Fruit fly (Drosophila melanogaster) whole organism, embryonic: ENCODE measurements around the gene Chpf.

Experiments
- Atf-2 ChIP-seq: fragments of 200-800 bp; sonication (Bioruptor generic); optimal IDR thresholded peaks from 2 replicates; lab custom pipeline; 2016; ENCODE audit warnings: missing biosample characterization, missing genetic modification characterization
- Atf3 ChIP-seq: fragments of 200-800 bp; sonication (Bioruptor generic); optimal IDR thresholded peaks from 3 replicates; lab custom pipeline; 2016; ENCODE audit warnings: missing biosample characterization, missing genetic modification characterization
- B-H2 ChIP-seq: fragments of 200-800 bp; sonication (Bioruptor generic); optimal IDR thresholded peaks from 2 replicates; lab custom pipeline; 2018; ENCODE audit warnings: missing biosample characterization, mild to moderate bottlenecking, missing genetic modification characterization
- CG1024 ChIP-seq: fragments of 200-800 bp; sonication (Bioruptor generic); IDR thresholded peaks from 2 replicates; pipeline ENCODE4 v1.3.6; 2022; ENCODE audit warnings: missing biosample characterization, missing genetic modification characterization
- CG11723 ChIP-seq: fragments of 200-800 bp; sonication (Bioruptor generic); optimal IDR thresholded peaks from 2 replicates; lab custom pipeline; 2017; ENCODE audit warnings: missing biosample characterization, mild to moderate bottlenecking, missing genetic modification characterization
- CG12391 ChIP-seq: fragments of 200-800 bp; sonication (Bioruptor generic); optimal IDR thresholded peaks from 3 replicates; lab custom pipeline; 2018; ENCODE audit warnings: missing biosample characterization, mild to moderate bottlenecking, missing genetic modification characterization, moderate library complexity
- CG12769 ChIP-seq: fragments of 200-800 bp; sonication (Bioruptor generic); optimal IDR thresholded peaks from 2 replicates; lab custom pipeline; 2019; ENCODE audit warnings: missing biosample characterization, mild to moderate bottlenecking, missing genetic modification characterization, moderate library complexity
- CG14710 ChIP-seq: fragments of 200-800 bp; sonication (Bioruptor generic); optimal IDR thresholded peaks from 3 replicates; lab custom pipeline; 2019; ENCODE audit warnings: missing biosample characterization, mild to moderate bottlenecking, missing genetic modification characterization, moderate library complexity
- CG14965 ChIP-seq: fragments of 200-800 bp; sonication (Bioruptor generic); optimal IDR thresholded peaks from 2 replicates; lab custom pipeline; 2016; ENCODE audit warnings: missing biosample characterization, missing genetic modification characterization, borderline replicate concordance
- CG15011 ChIP-seq: fragments of 200-800 bp; sonication (Bioruptor generic); optimal IDR thresholded peaks from 3 replicates; lab custom pipeline; 2018; ENCODE audit warnings: missing biosample characterization, mild to moderate bottlenecking, missing genetic modification characterization
- CG1602 ChIP-seq: fragments of 200-800 bp; sonication (Bioruptor generic); optimal IDR thresholded peaks from 3 replicates; lab custom pipeline; 2016; ENCODE audit warnings: missing biosample characterization, missing genetic modification characterization
- CG30020 ChIP-seq: fragments of 200-800 bp; optimal IDR thresholded peaks from 2 replicates; lab custom pipeline; 2019; ENCODE audit warnings: missing biosample characterization, mild to moderate bottlenecking, missing genetic modification characterization, moderate library complexity
- CG34422 ChIP-seq: fragments of 200-800 bp; sonication (Bioruptor generic); IDR thresholded peaks from 3 replicates; pipeline ENCODE4 v1.3.6; 2022; ENCODE audit warnings: missing biosample characterization, missing genetic modification characterization
- CG3726 ChIP-seq: fragments of 200-800 bp; sonication (Bioruptor generic); IDR thresholded peaks from 3 replicates; pipeline ENCODE4, ENCODE4 v1.3.6; 2022; ENCODE audit warnings: missing biosample characterization, missing genetic modification characterization
- CG5180 ChIP-seq: fragments of 200-800 bp; sonication (Bioruptor generic); optimal IDR thresholded peaks from 3 replicates; lab custom pipeline; 2017; ENCODE audit warnings: missing biosample characterization, missing genetic modification characterization, mild to moderate bottlenecking, moderate library complexity, missing genetic modification reagents
- CG5245 ChIP-seq: fragments of 200-800 bp; sonication (Bioruptor generic); optimal IDR thresholded peaks from 3 replicates; lab custom pipeline; 2016; ENCODE audit warnings: missing biosample characterization, missing genetic modification characterization
- CG6654 ChIP-seq: fragments of 200-800 bp; sonication (Bioruptor generic); optimal IDR thresholded peaks from 2 replicates; lab custom pipeline; 2017; ENCODE audit warnings: missing biosample characterization, mild to moderate bottlenecking, missing genetic modification characterization
- CG6854 ChIP-seq: fragments of 200-800 bp; sonication (Bioruptor generic); optimal IDR thresholded peaks from 3 replicates; lab custom pipeline; 2017; ENCODE audit warnings: missing biosample characterization, mild to moderate bottlenecking, missing genetic modification characterization
- CG7987 ChIP-seq: fragments of 200-800 bp; sonication (Bioruptor generic); optimal IDR thresholded peaks from 2 replicates; lab custom pipeline; 2018; ENCODE audit warnings: missing biosample characterization, mild to moderate bottlenecking, missing genetic modification characterization, moderate library complexity
- D19B ChIP-seq: fragments of 200-800 bp; sonication (Bioruptor generic); optimal IDR thresholded peaks from 2 replicates; lab custom pipeline; 2017; ENCODE audit warnings: missing biosample characterization, mild to moderate bottlenecking, missing genetic modification characterization
- Dek ChIP-seq: fragments of 200-800 bp; sonication (Bioruptor generic); optimal IDR thresholded peaks from 3 replicates; lab custom pipeline; 2019; ENCODE audit warnings: missing biosample characterization, mild to moderate bottlenecking, missing genetic modification characterization, moderate library complexity
- Dfd ChIP-seq, 2 experiments: fragments of >200 bp; optimal IDR thresholded peaks; 2 replicates each; lab custom pipeline; 2017; ENCODE audit warnings: missing biosample characterization in 2 of 2, missing genetic modification characterization in 2 of 2
- Dip3 ChIP-seq: fragments of 200-800 bp; sonication (Bioruptor generic); optimal IDR thresholded peaks from 3 replicates; lab custom pipeline; 2016; ENCODE audit warnings: missing biosample characterization, missing genetic modification characterization
- Ets65A ChIP-seq: fragments of 200-800 bp; sonication (Bioruptor generic); peaks from one replicate; lab custom pipeline; 2016; ENCODE audit warnings: missing biosample characterization, missing genetic modification characterization
- HHEX ChIP-seq: fragments of 200-800 bp; sonication (Bioruptor generic); optimal IDR thresholded peaks from 3 replicates; lab custom pipeline; 2017; ENCODE audit warnings: missing biosample characterization, mild to moderate bottlenecking, missing genetic modification characterization, missing genetic modification reagents
- Hey ChIP-seq: fragments of 200-800 bp; sonication (Bioruptor generic); optimal IDR thresholded peaks from 3 replicates; lab custom pipeline; 2018; ENCODE audit warnings: missing biosample characterization, mild to moderate bottlenecking, missing genetic modification characterization
- Kr ChIP-seq: fragments of 200-800 bp; sonication (Bioruptor generic); optimal IDR thresholded peaks from 2 replicates; lab custom pipeline; 2017; ENCODE audit warnings: missing biosample characterization, mild to moderate bottlenecking, missing genetic modification characterization
- Max ChIP-seq: fragments of 200-800 bp; sonication (Bioruptor generic); optimal IDR thresholded peaks from 2 replicates; lab custom pipeline; 2016; ENCODE audit warnings: missing biosample characterization, mild to moderate bottlenecking, missing genetic modification characterization
- NFAT ChIP-seq: fragments of 200-800 bp; sonication (Bioruptor generic); IDR thresholded peaks from 2 replicates; pipeline ENCODE4 v1.3.6; 2022; ENCODE audit warnings: missing biosample characterization, missing genetic modification characterization
- Rfx ChIP-seq: fragments of 200-800 bp; sonication (Bioruptor generic); IDR thresholded peaks from 2 replicates; pipeline ENCODE4 v1.3.6; 2022; ENCODE audit warnings: missing biosample characterization, missing genetic modification characterization
- Sox102F ChIP-seq: fragments of 200-800 bp; sonication (Bioruptor generic); optimal IDR thresholded peaks from 2 replicates; lab custom pipeline; 2018; ENCODE audit warnings: missing biosample characterization, mild to moderate bottlenecking, missing genetic modification characterization, moderate library complexity
- Sry-β ChIP-seq: fragments of 200-800 bp; sonication (Bioruptor generic); optimal IDR thresholded peaks from 2 replicates; lab custom pipeline; 2018; ENCODE audit warnings: missing biosample characterization, mild to moderate bottlenecking, missing genetic modification characterization, moderate library complexity
- Xbp1 ChIP-seq: fragments of 200-800 bp; sonication (Bioruptor generic); optimal IDR thresholded peaks from 3 replicates; lab custom pipeline; 2016; ENCODE audit warnings: missing biosample characterization, mild to moderate bottlenecking, missing genetic modification characterization
- Xrp1 ChIP-seq: fragments of 200-800 bp; sonication (Bioruptor generic); IDR thresholded peaks from 2 replicates; pipeline ENCODE4 v1.3.6; 2022; ENCODE audit warnings: missing biosample characterization, missing genetic modification characterization
- ac ChIP-seq: fragments of 200-800 bp; sonication (Bioruptor generic); optimal IDR thresholded peaks from 3 replicates; lab custom pipeline; 2017; ENCODE audit warnings: missing biosample characterization, mild to moderate bottlenecking, missing genetic modification characterization
- bab2 ChIP-seq: fragments of 200-800 bp; sonication (Bioruptor generic); optimal IDR thresholded peaks from 2 replicates; lab custom pipeline; 2016; ENCODE audit warnings: missing biosample characterization, missing genetic modification characterization
- bcd ChIP-seq: fragments of 200-800 bp; sonication (Bioruptor generic); optimal IDR thresholded peaks from 2 replicates; lab custom pipeline; 2017; ENCODE audit warnings: missing biosample characterization, mild to moderate bottlenecking, missing genetic modification characterization
- br ChIP-seq: fragments of >200 bp; optimal IDR thresholded peaks from 2 replicates; lab custom pipeline; 2017
- cg ChIP-seq: fragments of 200-800 bp; sonication (Bioruptor generic); optimal IDR thresholded peaks from 3 replicates; lab custom pipeline; 2019; ENCODE audit warnings: missing biosample characterization, mild to moderate bottlenecking, missing genetic modification characterization, moderate library complexity
- corto ChIP-seq: fragments of 200-800 bp; sonication (Bioruptor generic); optimal IDR thresholded peaks from 2 replicates; lab custom pipeline; 2016; ENCODE audit warnings: missing biosample characterization, mild to moderate bottlenecking, missing genetic modification characterization, moderate library complexity
- fd3F ChIP-seq: fragments of 200-800 bp; sonication (Bioruptor generic); optimal IDR thresholded peaks from 2 replicates; lab custom pipeline; 2018; ENCODE audit warnings: missing biosample characterization, mild to moderate bottlenecking, missing genetic modification characterization, moderate library complexity
- gem ChIP-seq: fragments of 200-800 bp; sonication (Bioruptor generic); optimal IDR thresholded peaks from 2 replicates; lab custom pipeline; 2019; ENCODE audit warnings: missing biosample characterization, mild to moderate bottlenecking, missing genetic modification characterization, moderate library complexity
- h ChIP-seq: fragments of >200 bp; optimal IDR thresholded peaks from 2 replicates; lab custom pipeline; 2017
- lilli ChIP-seq: fragments of 200-800 bp; sonication (Bioruptor generic); optimal IDR thresholded peaks from 3 replicates; lab custom pipeline; 2016; ENCODE audit warnings: missing biosample characterization, missing genetic modification characterization
- lmd ChIP-seq: fragments of 200-800 bp; sonication (Bioruptor generic); IDR thresholded peaks from 2 replicates; pipeline ENCODE4 v1.3.6; 2022; ENCODE audit warnings: missing biosample characterization, missing genetic modification characterization
- maf-S ChIP-seq: fragments of 200-800 bp; sonication (Bioruptor generic); optimal IDR thresholded peaks from 2 replicates; lab custom pipeline; 2016; ENCODE audit warnings: missing biosample characterization, missing genetic modification characterization
- nerfin-1 ChIP-seq: fragments of 200-800 bp; sonication (Bioruptor generic); optimal IDR thresholded peaks from 3 replicates; lab custom pipeline; 2019; ENCODE audit warnings: missing biosample characterization, mild to moderate bottlenecking, missing genetic modification characterization, moderate library complexity
- nerfin-2 ChIP-seq: fragments of 200-800 bp; sonication (Bioruptor generic); IDR thresholded peaks from 2 replicates; pipeline ENCODE4 v1.3.6; 2022; ENCODE audit warnings: missing biosample characterization, missing genetic modification characterization; ENCODE audit not compliant: partially characterized antibody
- nmo ChIP-seq: fragments of 200-800 bp; sonication (Bioruptor generic); optimal IDR thresholded peaks from 2 replicates; lab custom pipeline; 2018; ENCODE audit warnings: missing biosample characterization, mild to moderate bottlenecking, missing genetic modification characterization, moderate library complexity
- scrt ChIP-seq: fragments of 200-800 bp; sonication (Bioruptor generic); optimal IDR thresholded peaks from 2 replicates; lab custom pipeline; 2018; ENCODE audit warnings: missing biosample characterization, mild to moderate bottlenecking, missing genetic modification characterization, moderate library complexity

The Chpf gene

dm6 chrX:13094085-13094764 lies 18.0 kb downstream of the Chpf start, which contains the start of gene CG2200 (continued):
- TF ChIP-seq Kr (GFP tag; lab: Kevin White, UChicago) (no peak), Xrp1 (GFP tag; lab: Robert Waterston, UW) (peak; percentile 37; the same call in 1 of the 2 replicates), Dip3 (GFP tag; lab: Kevin White, UChicago) (peak; percentile 15), maf-S (peak; percentile 6), corto (GFP tag; lab: Kevin White, UChicago) (no peak), NFAT (GFP tag; lab: Robert Waterston, UW) (peak; percentile 33; the same call in 1 of the 2 replicates), CG14965 (GFP tag; lab: Kevin White, UChicago) (no peak), Dfd (GFP tag; optimal IDR thresholded peaks at IDR 0.05; lab: Kevin White, UChicago) (no peak), bab2 (GFP tag; lab: Kevin White, UChicago) (peak; percentile 29), br (no peak), ac (GFP tag; lab: Kevin White, UChicago) (no peak), CG12769 (tag; lab: Kevin White, UChicago) (peak; percentile 71), lmd (GFP tag; lab: Robert Waterston, UW) (peak; percentile 26; the same call in 1 of the 2 replicates), gem (tag; lab: Kevin White, UChicago) (peak; percentile 39), h (lab: Kevin White, UChicago) (no peak), D19B (GFP tag; lab: Kevin White, UChicago) (no peak), Ets65A (GFP tag; lab: Kevin White, UChicago) (no peak), CG12391 (tag; lab: Kevin White, UChicago) (peak; percentile 42), CG5245 (GFP tag; lab: Kevin White, UChicago) (no peak), nmo (GFP tag; lab: Kevin White, UChicago) (peak; percentile 42), CG14710 (tag; lab: Kevin White, UChicago) (peak; percentile 39), Xbp1 (GFP tag; lab: Kevin White, UChicago) (peak; percentile 52), Sox102F (GFP tag; lab: Kevin White, UChicago) (peak; percentile 31), nerfin-2 (peak; percentile 76), CG34422 (GFP tag; lab: Robert Waterston, UW) (0 out of 3 replicates have a peak, but pooled peaks have one; percentile 51), scrt (GFP tag; lab: Kevin White, UChicago) (no peak), bcd (GFP tag; lab: Kevin White, UChicago) (peak; percentile 29), CG30020 (tag; lab: Kevin White, UChicago) (no peak), CG1024 (GFP tag; lab: Robert Waterston, UW) (no peak), CG7987 (GFP tag; lab: Kevin White, UChicago) (no peak), CG11723 (peak; percentile 10), CG15011 (GFP tag; lab: Kevin White, UChicago) (no peak), Max (GFP tag; lab: Kevin White, UChicago) (peak; percentile 2), Atf3 (GFP tag; lab: Kevin White, UChicago) (no peak), fd3F (GFP tag; lab: Kevin White, UChicago) (no peak), lilli (GFP tag; lab: Kevin White, UChicago) (peak; percentile 68), cg (no peak), HHEX (GFP tag; lab: Kevin White, UChicago) (no peak), Dek (tag; lab: Kevin White, UChicago) (no peak), Rfx (GFP tag; lab: Robert Waterston, UW) (peak; percentile 63), B-H2 (GFP tag; lab: Kevin White, UChicago) (no peak), Sry-β (GFP tag; lab: Kevin White, UChicago) (no peak), Hey (no peak), CG6654 (no peak), CG1602 (no peak), CG6854 (GFP tag; lab: Kevin White, UChicago) (no peak), CG3726 (GFP tag; lab: Robert Waterston, UW) (no peak), CG5180 (GFP tag; lab: Kevin White, UChicago) (no peak), nerfin-1 (peak; percentile 6), Atf-2 (GFP tag; lab: Kevin White, UChicago) (no peak)
